Worm (Caenorhabditis elegans): ENCODE results near the gene sgca-1.
A peak's percentile ranks its signal among the peaks of the same experiment; 100 is the strongest.

DNA sequence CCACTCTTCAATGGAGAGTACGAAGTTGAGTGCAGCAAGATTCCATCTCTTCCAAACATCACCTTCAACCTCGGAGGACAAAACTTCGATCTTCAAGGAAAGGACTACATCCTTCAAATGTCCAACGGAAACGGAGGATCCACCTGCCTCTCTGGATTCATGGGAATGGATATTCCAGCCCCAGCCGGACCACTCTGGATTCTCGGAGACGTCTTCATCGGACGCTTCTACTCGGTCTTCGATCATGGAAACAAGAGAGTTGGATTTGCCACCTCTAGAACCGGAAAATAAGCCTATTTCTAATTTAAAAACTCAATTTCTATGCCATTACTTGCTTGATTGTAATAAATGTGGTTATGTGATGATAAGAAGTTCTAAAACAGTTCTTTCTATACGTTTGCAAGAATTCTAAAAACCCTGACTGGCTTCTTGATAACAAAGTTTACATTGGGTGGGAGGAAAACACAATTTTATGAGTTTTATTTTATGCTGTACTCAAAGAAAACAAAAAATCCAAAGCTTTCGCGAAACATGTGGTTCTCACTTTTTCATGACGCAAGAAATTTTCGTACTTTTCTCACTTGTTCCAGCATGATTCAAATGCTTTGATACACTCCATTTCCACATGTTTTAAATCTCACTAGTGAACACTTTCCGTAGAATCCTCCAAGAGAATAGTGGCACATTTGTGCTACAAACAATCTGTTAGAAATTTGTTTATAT is 3.1 kb upstream of the sgca-1 start:
- TF ChIP-seq dve-1 (tag; optimal IDR thresholded peaks at IDR 0.05; ENCODE audit: insufficient read depth), result peak; percentile 80
- TF ChIP-seq fkh-10 (GFP tag; optimal IDR thresholded peaks at IDR 0.05), result no peak
- TF ChIP-seq ZK546.5 (tag; optimal IDR thresholded peaks at IDR 0.05), result no peak
- TF ChIP-seq ztf-11 (tag; optimal IDR thresholded peaks at IDR 0.05), result no peak
- no peak for TF ChIP-seq daf-12 (tag; optimal IDR thresholded peaks at IDR 0.05)
- no peak for TF ChIP-seq zip-2 (tag; optimal IDR thresholded peaks at IDR 0.05)
- TF ChIP-seq skn-1 (tag; optimal IDR thresholded peaks at IDR 0.05), result no peak
- peak; percentile 75 for TF ChIP-seq nhr-77 (tag; optimal IDR thresholded peaks at IDR 0.05)
- peak in 1 of 2 experiments; percentile 26 for TF ChIP-seq lsy-2 (tag; optimal IDR thresholded peaks at IDR 0.05)
